Worm (Caenorhabditis elegans): ENCODE results near the gene osm-5.

ce11 chrX:2972272-2973042 is 11.6 kb upstream of the osm-5 start:
- no peak for TF ChIP-seq tbx-37 (GFP tag; conservative IDR thresholded peaks at IDR 0.05)
- TF ChIP-seq ceh-13 (GFP tag; optimal IDR thresholded peaks at IDR 0.05): no peak
- TF ChIP-seq tra-4 (tag; optimal IDR thresholded peaks at IDR 0.05): no peak
- no peak for TF ChIP-seq hmg-4 (GFP tag; optimal IDR thresholded peaks at IDR 0.05)

Measured in whole organism, early embryonic.